Worm (Caenorhabditis elegans): ENCODE results near the gene atg-4.2.

The atg-4.2 gene

ce11 chrIV:11627847-11628246 lies 40.0 kb upstream of the atg-4.2 start, which contains the start of gene lys-6:
Gene lys-6, minus strand, starts transcription at chrIV:11627947.
- no peak for TF ChIP-seq pax-1 (tag; optimal IDR thresholded peaks at IDR 0.05)
- TF ChIP-seq unc-55 (GFP tag; optimal IDR thresholded peaks at IDR 0.05) = no peak
- TF ChIP-seq elt-2 (tag; optimal IDR thresholded peaks at IDR 0.05) = no peak
- TF ChIP-seq lim-6 (tag; optimal IDR thresholded peaks at IDR 0.05) = no peak
- no peak for TF ChIP-seq ceh-24 (tag; optimal IDR thresholded peaks at IDR 0.05)
- no peak for TF ChIP-seq pag-3 (tag; optimal IDR thresholded peaks at IDR 0.05; ENCODE audit: borderline replicate concordance)
- TF ChIP-seq ceh-45 (GFP tag; IDR thresholded peaks at IDR 0.05) = no peak
- TF ChIP-seq zip-5 (tag; optimal IDR thresholded peaks at IDR 0.05) = no peak
- no peak for TF ChIP-seq K09A11.1 (tag; optimal IDR thresholded peaks at IDR 0.05; ENCODE audit: insufficient read depth)
- no peak for TF ChIP-seq ceh-9 (tag; optimal IDR thresholded peaks at IDR 0.05)
- no peak for TF ChIP-seq odd-2 (tag; optimal IDR thresholded peaks at IDR 0.05)
- TF ChIP-seq ahr-1 (tag; optimal IDR thresholded peaks at IDR 0.05) = no peak
- no peak for TF ChIP-seq fax-1 (tag; optimal IDR thresholded peaks at IDR 0.05)
- TF ChIP-seq ceh-14 (tag; optimal IDR thresholded peaks at IDR 0.05) = no peak
- TF ChIP-seq F13H6.1 (tag; optimal IDR thresholded peaks at IDR 0.05) = no peak
- TF ChIP-seq syd-9 (tag; optimal IDR thresholded peaks at IDR 0.05) = no peak

- TF ChIP-seq fkh-6 (tag; optimal IDR thresholded peaks at IDR 0.05) (no peak), ref-2 (tag; optimal IDR thresholded peaks at IDR 0.05) (no peak), hlh-30 (tag; optimal IDR thresholded peaks at IDR 0.05; ENCODE audit: insufficient read depth) (no peak), ceh-24 (tag; optimal IDR thresholded peaks at IDR 0.05) (no peak), K02D7.2 (tag; optimal IDR thresholded peaks at IDR 0.05) (no peak), ceh-30 (tag; optimal IDR thresholded peaks at IDR 0.05) (no peak), madf-2 (tag; optimal IDR thresholded peaks at IDR 0.05) (no peak), ets-4 (tag; optimal IDR thresholded peaks at IDR 0.05) (no peak), gmeb-2 (tag; optimal IDR thresholded peaks at IDR 0.05) (no peak), ceh-2 (tag; optimal IDR thresholded peaks at IDR 0.05) (no peak), pax-1 (tag; optimal IDR thresholded peaks at IDR 0.05) (no peak), rnt-1 (tag; optimal IDR thresholded peaks at IDR 0.05) (no peak)
Observed at ce11 chrIV:11631750-11632149, 36.1 kb upstream of the atg-4.2 start, which contains the start of gene F58B3.4. Gene F58B3.4, minus strand, starts transcription at chrIV:11631850.

- TF ChIP-seq lin-11 (tag; optimal IDR thresholded peaks at IDR 0.05) = no peak
- TF ChIP-seq ceh-18 (tag; optimal IDR thresholded peaks at IDR 0.05) = peak; percentile 50
- peak; percentile 37 for TF ChIP-seq ref-2 (tag; optimal IDR thresholded peaks at IDR 0.05)
- TF ChIP-seq ceh-14 (tag; optimal IDR thresholded peaks at IDR 0.05) = peak; percentile 62
- no peak for TF ChIP-seq sox-2 (GFP tag; IDR thresholded peaks at IDR 0.05)
- TF ChIP-seq fax-1 (tag; optimal IDR thresholded peaks at IDR 0.05) = peak; percentile 72
- TF ChIP-seq unc-3 (GFP tag; conservative IDR thresholded peaks at IDR 0.05) = no peak
- peak; percentile 60 for TF ChIP-seq unc-3 (tag; optimal IDR thresholded peaks at IDR 0.05)
- TF ChIP-seq nfya-1 (tag; optimal IDR thresholded peaks at IDR 0.05) = no peak
- peak; percentile 76 for TF ChIP-seq ceh-34 (tag; optimal IDR thresholded peaks at IDR 0.05)
- TF ChIP-seq C08G9.2 (tag; optimal IDR thresholded peaks at IDR 0.05) = peak; percentile 85
- TF ChIP-seq ahr-1 (tag; optimal IDR thresholded peaks at IDR 0.05) = peak; percentile 53
- TF ChIP-seq mec-3 (tag; optimal IDR thresholded peaks at IDR 0.05; ENCODE audit: borderline replicate concordance) = peak; percentile 49
- peak; percentile 59 for TF ChIP-seq elt-2 (tag; optimal IDR thresholded peaks at IDR 0.05)
- TF ChIP-seq F13H6.1 (tag; optimal IDR thresholded peaks at IDR 0.05) = peak; percentile 72
- no peak for TF ChIP-seq ama-1 (optimal IDR thresholded peaks at IDR 0.05)
- TF ChIP-seq ceh-19 (GFP tag; optimal IDR thresholded peaks at IDR 0.05) = peak; percentile 21
- TF ChIP-seq odd-2 (tag; optimal IDR thresholded peaks at IDR 0.05) = no peak
- TF ChIP-seq unc-42 (tag; optimal IDR thresholded peaks at IDR 0.05) = peak; percentile 60
- TF ChIP-seq zip-5 (tag; optimal IDR thresholded peaks at IDR 0.05) = peak; percentile 93
- peak; percentile 32 for TF ChIP-seq syd-9 (tag; optimal IDR thresholded peaks at IDR 0.05)
- TF ChIP-seq eyg-1 (tag; optimal IDR thresholded peaks at IDR 0.05) = peak; percentile 18
- peak; percentile 57 for TF ChIP-seq unc-86 (tag; optimal IDR thresholded peaks at IDR 0.05)
- peak; percentile 54 for TF ChIP-seq lim-6 (tag; optimal IDR thresholded peaks at IDR 0.05)
- peak; percentile 80 for TF ChIP-seq tbx-2 (tag; optimal IDR thresholded peaks at IDR 0.05)
- TF ChIP-seq pros-1 (tag; optimal IDR thresholded peaks at IDR 0.05) = no peak
- TF ChIP-seq rnt-1 (tag; optimal IDR thresholded peaks at IDR 0.05) = peak; percentile 49
- no peak for TF ChIP-seq nhr-232 (tag; optimal IDR thresholded peaks at IDR 0.05)
- peak; percentile 79 for TF ChIP-seq tbx-7 (tag; optimal IDR thresholded peaks at IDR 0.05)
- peak; percentile 82 for TF ChIP-seq ceh-2 (tag; optimal IDR thresholded peaks at IDR 0.05)
- peak; percentile 64 for TF ChIP-seq pqm-1 (tag; optimal IDR thresholded peaks at IDR 0.05)
- peak; percentile 51 for TF ChIP-seq hlh-8 (tag; optimal IDR thresholded peaks at IDR 0.05)
Observed at ce11 chrIV:11635437-11636408, 32.1 kb upstream of the atg-4.2 start, which contains the start of gene mars-1. Gene mars-1, minus strand, starts transcription at chrIV:11635487.

Measured in whole organism, late embryonic.